Worm (Caenorhabditis elegans) whole organism, early embryonic: Measurements from ENCODE around the gene C06C3.12.

ENCODE experiments used
- B0310.2 ChIP-seq: sonication (generic microtip); optimal IDR thresholded peaks from 2 replicates; lab custom pipeline; 2016; ENCODE audit warnings: mild to moderate bottlenecking, missing genetic modification characterization, missing compliant biosample characterization
- F13C5.2 ChIP-seq: sonication (generic microtip); optimal IDR thresholded peaks from 2 replicates; lab custom pipeline; 2017; ENCODE audit warnings: mild to moderate bottlenecking, missing genetic modification characterization, inconsistent platforms, missing compliant biosample characterization
- aly-1 ChIP-seq: sonication (generic microtip); optimal IDR thresholded peaks from 2 replicates; lab custom pipeline; 2016; ENCODE audit warnings: missing genetic modification characterization, missing compliant biosample characterization
- ama-1 ChIP-seq: fragments of 150-350 bp; optimal IDR thresholded peaks from 2 replicates; lab custom pipeline; 2014
- ceh-13 ChIP-seq: fragments of 200-800 bp; sonication (Bioruptor generic); optimal IDR thresholded peaks from 2 replicates; lab custom pipeline; 2018; ENCODE audit warnings: mild to moderate bottlenecking, missing genetic modification characterization, missing compliant biosample characterization
- ceh-36 ChIP-seq: sonication (generic microtip); optimal IDR thresholded peaks from 2 replicates; lab custom pipeline; 2016; ENCODE audit warnings: missing genetic modification characterization, inconsistent platforms, missing compliant biosample characterization
- ets-7 ChIP-seq: sonication (generic microtip); optimal IDR thresholded peaks from 2 replicates; lab custom pipeline; 2016; ENCODE audit warnings: missing genotype, missing genetic modification characterization, missing compliant biosample characterization
- flt-1 ChIP-seq: fragments of 200-800 bp; sonication (Bioruptor generic); IDR thresholded peaks from 2 replicates; pipeline ENCODE4 v1.3.6; 2022; ENCODE audit warnings: missing genetic modification characterization, missing compliant biosample characterization
- hmbx-1 ChIP-seq: sonication (generic microtip); optimal IDR thresholded peaks from 2 replicates; lab custom pipeline; 2016; ENCODE audit warnings: mild to moderate bottlenecking, missing genetic modification characterization, missing compliant biosample characterization
- hmg-4 ChIP-seq: fragments of 200-800 bp; sonication (Bioruptor generic); optimal IDR thresholded peaks from 2 replicates; lab custom pipeline; 2018; ENCODE audit warnings: mild to moderate bottlenecking, missing genetic modification characterization, missing compliant biosample characterization
- hnd-1 ChIP-seq: sonication (generic microtip); optimal IDR thresholded peaks from 2 replicates; lab custom pipeline; 2016; ENCODE audit warnings: missing genetic modification characterization, missing compliant biosample characterization
- pes-1 ChIP-seq: fragments of 200-800 bp; sonication (Bioruptor generic); IDR thresholded peaks from 2 replicates; pipeline ENCODE4 v1.3.6; 2022; ENCODE audit warnings: missing genetic modification reagents, missing genetic modification characterization, missing compliant biosample characterization
- scrt-1 ChIP-seq: fragments of 200-800 bp; sonication (Bioruptor generic); IDR thresholded peaks from 2 replicates; pipeline ENCODE4 v1.3.6; 2022; ENCODE audit warnings: missing genetic modification characterization, missing compliant biosample characterization
- sea-1 ChIP-seq: fragments of 200-800 bp; sonication (Bioruptor generic); conservative IDR thresholded peaks from 2 replicates; pipeline ENCODE4 v1.3.6; 2022; ENCODE audit warnings: missing genetic modification characterization, missing compliant biosample characterization
- tbx-11 ChIP-seq: fragments of 200-800 bp; sonication (Bioruptor generic); IDR thresholded peaks from 2 replicates; pipeline ENCODE4 v1.3.6; 2022; ENCODE audit warnings: missing genetic modification characterization, missing compliant biosample characterization
- tbx-37 ChIP-seq: fragments of 200-800 bp; sonication (Bioruptor generic); conservative IDR thresholded peaks from 2 replicates; pipeline ENCODE4 v1.3.6; 2022; ENCODE audit warnings: missing genetic modification reagents, missing genetic modification characterization, missing compliant biosample characterization
- tra-4 ChIP-seq: sonication (generic microtip); optimal IDR thresholded peaks from 2 replicates; lab custom pipeline; 2017; ENCODE audit warnings: missing genetic modification characterization, missing compliant biosample characterization

C06C3.12 gene

ce11 chrII:9377158-9377557 lies 2.3 kb downstream of the C06C3.12 start, which contains the start of gene C06C3.10:
Gene C06C3.10, minus strand, starts transcription at chrII:9377258.
- TF ChIP-seq aly-1 (no peak), F13C5.2 (no peak), ets-7 (tag; lab: Kevin White, UChicago) (no peak), B0310.2 (tag; lab: Kevin White, UChicago) (no peak), ceh-36 (no peak), scrt-1 (GFP tag; lab: Robert Waterston, UW) (no peak), ama-1 (lab: Kevin White, UChicago) (no peak), pes-1 (GFP tag; lab: Robert Waterston, UW) (no peak), tbx-37 (GFP tag; lab: Robert Waterston, UW) (no peak), tra-4 (tag; lab: Kevin White, UChicago) (no peak), ceh-13 (GFP tag; lab: Kevin White, UChicago) (no peak), tbx-11 (GFP tag; lab: Robert Waterston, UW) (no peak)

- no peak for TF ChIP-seq hmbx-1 (tag; lab: Kevin White, UChicago)
- TF ChIP-seq tra-4 (tag; lab: Kevin White, UChicago) = no peak
- TF ChIP-seq ama-1 (lab: Kevin White, UChicago) = no peak
- TF ChIP-seq hnd-1 (tag; lab: Kevin White, UChicago) = no peak
- no peak for TF ChIP-seq sea-1 (GFP tag; lab: Robert Waterston, UW)
- no peak for TF ChIP-seq tbx-37 (GFP tag; lab: Robert Waterston, UW)
- TF ChIP-seq tbx-11 (GFP tag; lab: Robert Waterston, UW) = no peak
- no peak for TF ChIP-seq flt-1
- no peak for TF ChIP-seq ceh-13 (GFP tag; lab: Kevin White, UChicago)
- no peak for TF ChIP-seq F13C5.2
- TF ChIP-seq hmg-4 (GFP tag; lab: Kevin White, UChicago) = no peak
- no peak for TF ChIP-seq scrt-1 (GFP tag; lab: Robert Waterston, UW)
- no peak for TF ChIP-seq B0310.2 (tag; lab: Kevin White, UChicago)
- no peak for TF ChIP-seq aly-1
- TF ChIP-seq pes-1 (GFP tag; lab: Robert Waterston, UW) = no peak
- TF ChIP-seq ets-7 (tag; lab: Kevin White, UChicago) = no peak
These were observed 3.3 kb downstream of the C06C3.12 start for ce11 chrII:9378174-9378573.

- TF ChIP-seq B0310.2 (tag; lab: Kevin White, UChicago) = no peak
- TF ChIP-seq scrt-1 (GFP tag; lab: Robert Waterston, UW) = no peak
- no peak for TF ChIP-seq pes-1 (GFP tag; lab: Robert Waterston, UW)
- TF ChIP-seq F13C5.2 = no peak
- TF ChIP-seq tbx-11 (GFP tag; lab: Robert Waterston, UW) = no peak
- no peak for TF ChIP-seq tbx-37 (GFP tag; lab: Robert Waterston, UW)
- TF ChIP-seq hmbx-1 (tag; lab: Kevin White, UChicago) = no peak
- TF ChIP-seq sea-1 (GFP tag; lab: Robert Waterston, UW) = no peak
- TF ChIP-seq tra-4 (tag; lab: Kevin White, UChicago) = no peak
- no peak for TF ChIP-seq aly-1
- TF ChIP-seq hmg-4 (GFP tag; lab: Kevin White, UChicago) = no peak
- TF ChIP-seq ceh-36 = no peak
- no peak for TF ChIP-seq ets-7 (tag; lab: Kevin White, UChicago)
- TF ChIP-seq ceh-13 (GFP tag; lab: Kevin White, UChicago) = no peak
- no peak for TF ChIP-seq flt-1
- no peak for TF ChIP-seq ama-1 (lab: Kevin White, UChicago)
- TF ChIP-seq hnd-1 (tag; lab: Kevin White, UChicago) = no peak
These were observed 4.9 kb downstream of the C06C3.12 start, which contains the start of gene srh-48 for ce11 chrII:9379796-9380195. Gene srh-48, plus strand, starts transcription at chrII:9380096.

- no peak for TF ChIP-seq ceh-13 (GFP tag; lab: Kevin White, UChicago)
- no peak for TF ChIP-seq pes-1 (GFP tag; lab: Robert Waterston, UW)
- TF ChIP-seq hmbx-1 (tag; lab: Kevin White, UChicago) = no peak
- TF ChIP-seq tra-4 (tag; lab: Kevin White, UChicago) = no peak
- TF ChIP-seq ama-1 (lab: Kevin White, UChicago) = no peak
These were observed 10.3 kb downstream of the C06C3.12 start, which contains the start of gene C06C3.7 for ce11 chrII:9385241-9385640. Gene C06C3.7, plus strand, starts transcription at chrII:9385541.

- TF ChIP-seq tbx-11 (GFP tag; lab: Robert Waterston, UW) = no peak
- no peak for TF ChIP-seq ceh-36
- TF ChIP-seq B0310.2 (tag; lab: Kevin White, UChicago) = no peak
- no peak for TF ChIP-seq scrt-1 (GFP tag; lab: Robert Waterston, UW)
- no peak for TF ChIP-seq hmg-4 (GFP tag; lab: Kevin White, UChicago)
- no peak for TF ChIP-seq ets-7 (tag; lab: Kevin White, UChicago)
- no peak for TF ChIP-seq ceh-13 (GFP tag; lab: Kevin White, UChicago)
- TF ChIP-seq hmbx-1 (tag; lab: Kevin White, UChicago) = no peak
- no peak for TF ChIP-seq aly-1
- no peak for TF ChIP-seq sea-1 (GFP tag; lab: Robert Waterston, UW)
- TF ChIP-seq flt-1 = no peak
- no peak for TF ChIP-seq tbx-37 (GFP tag; lab: Robert Waterston, UW)
- no peak for TF ChIP-seq hnd-1 (tag; lab: Kevin White, UChicago)
- no peak for TF ChIP-seq F13C5.2
- no peak for TF ChIP-seq tra-4 (tag; lab: Kevin White, UChicago)
- no peak for TF ChIP-seq pes-1 (GFP tag; lab: Robert Waterston, UW)
- TF ChIP-seq ama-1 (lab: Kevin White, UChicago) = no peak
These were observed 17.8 kb downstream of the C06C3.12 start, which contains the start of gene lido-17 for ce11 chrII:9392724-9393123. Gene lido-17, minus strand, starts transcription at chrII:9392824.

ce11 chrII:9397496-9397895 lies 22.6 kb downstream of the C06C3.12 start, which contains the start of gene Y51B9A.9:
Gene Y51B9A.9, minus strand, starts transcription at chrII:9397596.
- TF ChIP-seq hmg-4 (GFP tag; lab: Kevin White, UChicago) (no peak), tbx-11 (GFP tag; lab: Robert Waterston, UW) (no peak), hnd-1 (tag; lab: Kevin White, UChicago) (no peak), ceh-36 (no peak), sea-1 (GFP tag; lab: Robert Waterston, UW) (no peak), hmbx-1 (tag; lab: Kevin White, UChicago) (no peak), F13C5.2 (no peak), ceh-13 (GFP tag; lab: Kevin White, UChicago) (no peak)
